Worm (Caenorhabditis elegans) whole organism, mixed stage, embryonic: ENCODE results near the gene nspg-12.

Source experiments
- M03D4.4 ChIP-seq: sonication (generic microtip); optimal IDR thresholded peaks from 2 replicates; lab custom pipeline; 2017; ENCODE audit warnings: mild to moderate bottlenecking, missing genetic modification characterization, missing compliant biosample characterization
- bed-3 ChIP-seq: fragments of 200-800 bp; sonication (Bioruptor generic); optimal IDR thresholded peaks from 3 replicates; lab custom pipeline; 2018; ENCODE audit warnings: mild to moderate bottlenecking, missing genetic modification characterization, moderate library complexity, missing compliant biosample characterization
- blmp-1 ChIP-seq: fragments of 150-350 bp; optimal IDR thresholded peaks from 2 replicates; lab custom pipeline; 2014; ENCODE audit warnings: missing biosample characterization, missing genetic modification characterization
- ceh-43 ChIP-seq: fragments of 200-800 bp; sonication (Bioruptor generic); optimal IDR thresholded peaks from 2 replicates; lab custom pipeline; 2018; ENCODE audit warnings: mild to moderate bottlenecking, missing genetic modification characterization, moderate library complexity, missing compliant biosample characterization
- ceh-83 ChIP-seq: fragments of 200-800 bp; sonication (Bioruptor generic); optimal IDR thresholded peaks from 2 replicates; lab custom pipeline; 2018; ENCODE audit warnings: mild to moderate bottlenecking, missing genetic modification characterization, missing compliant biosample characterization
- ces-1 ChIP-seq: fragments of 150-350 bp; optimal IDR thresholded peaks from 2 replicates; lab custom pipeline; 2014; ENCODE audit warnings: missing biosample characterization, missing genetic modification reagents, missing genetic modification characterization
- cnd-1 ChIP-seq: fragments of 200-800 bp; sonication (Bioruptor generic); optimal IDR thresholded peaks from 2 replicates; lab custom pipeline; 2018; ENCODE audit warnings: mild to moderate bottlenecking, missing genetic modification characterization, missing compliant biosample characterization
- drap-1 ChIP-seq: fragments of 200-800 bp; sonication (Bioruptor generic); optimal IDR thresholded peaks from 3 replicates; lab custom pipeline; 2018; ENCODE audit warnings: mild to moderate bottlenecking, missing genetic modification characterization, missing compliant biosample characterization
- elt-1 ChIP-seq: sonication (generic microtip); optimal IDR thresholded peaks from 2 replicates; lab custom pipeline; 2017; ENCODE audit warnings: missing genetic modification characterization, mild to moderate bottlenecking, missing compliant biosample characterization, antibody characterized with exemption, moderate library complexity, borderline replicate concordance; ENCODE audit not compliant: insufficient read depth
- elt-3 ChIP-seq: fragments of 150-350 bp; optimal IDR thresholded peaks from 2 replicates; lab custom pipeline; 2014; ENCODE audit warnings: missing biosample characterization, missing genetic modification characterization
- flh-1 ChIP-seq: fragments of 200-800 bp; sonication (Bioruptor generic); optimal IDR thresholded peaks from 2 replicates; lab custom pipeline; 2018; ENCODE audit warnings: mild to moderate bottlenecking, missing genetic modification characterization, moderate library complexity, missing compliant biosample characterization
- ham-2 ChIP-seq: fragments of 200-800 bp; sonication (Bioruptor generic); optimal IDR thresholded peaks from 2 replicates; lab custom pipeline; 2018; ENCODE audit warnings: mild to moderate bottlenecking, missing genetic modification characterization, missing compliant biosample characterization
- hlh-1 ChIP-seq: fragments of 150-350 bp; optimal IDR thresholded peaks from 2 replicates; lab custom pipeline; 2014; ENCODE audit warnings: missing biosample characterization, missing genetic modification reagents, missing genetic modification characterization
- lin-32 ChIP-seq: fragments of 200-800 bp; sonication (Bioruptor generic); optimal IDR thresholded peaks from 2 replicates; lab custom pipeline; 2018; ENCODE audit warnings: mild to moderate bottlenecking, missing genetic modification characterization, missing compliant biosample characterization
- mep-1 ChIP-seq: fragments of 150-350 bp; optimal IDR thresholded peaks from 2 replicates; lab custom pipeline; 2017; ENCODE audit warnings: missing biosample characterization, missing genetic modification reagents, missing genetic modification characterization, inconsistent platforms
- mls-2 ChIP-seq: sonication (generic microtip); optimal IDR thresholded peaks from 2 replicates; lab custom pipeline; 2016; ENCODE audit warnings: mild to moderate bottlenecking, missing genetic modification characterization, moderate library complexity, missing compliant biosample characterization
- nhr-12 ChIP-seq: fragments of 150-350 bp; optimal IDR thresholded peaks from 2 replicates; lab custom pipeline; 2014; ENCODE audit warnings: missing biosample characterization, missing genetic modification characterization
- nhr-2 ChIP-seq: fragments of 150-350 bp; optimal IDR thresholded peaks from 2 replicates; lab custom pipeline; 2014; ENCODE audit warnings: missing biosample characterization, missing genetic modification characterization
- nhr-237 ChIP-seq: fragments of 150-350 bp; optimal IDR thresholded peaks from 2 replicates; lab custom pipeline; 2014; ENCODE audit warnings: missing biosample characterization, missing genetic modification characterization
- nhr-28 ChIP-seq: fragments of 150-350 bp; optimal IDR thresholded peaks from 2 replicates; lab custom pipeline; 2014; ENCODE audit warnings: missing biosample characterization, missing genetic modification characterization
- nhr-76 ChIP-seq: sonication (generic microtip); optimal IDR thresholded peaks from 2 replicates; lab custom pipeline; 2017; ENCODE audit warnings: missing biosample characterization, missing genetic modification characterization
- pha-4 ChIP-seq: fragments of 150-350 bp; optimal IDR thresholded peaks from 2 replicates; lab custom pipeline; 2018; ENCODE audit warnings: missing biosample characterization, missing genetic modification reagents, missing genetic modification characterization
- sem-2 ChIP-seq: fragments of 200-800 bp; sonication (Bioruptor generic); optimal IDR thresholded peaks from 2 replicates; lab custom pipeline; 2018; ENCODE audit warnings: mild to moderate bottlenecking, missing genetic modification characterization, missing compliant biosample characterization
- snpc-4 ChIP-seq: fragments of 150-350 bp; optimal IDR thresholded peaks from 2 replicates; lab custom pipeline; 2014; ENCODE audit warnings: missing biosample characterization, missing genetic modification characterization
- sptf-1 ChIP-seq: sonication (generic microtip); optimal IDR thresholded peaks from 2 replicates; lab custom pipeline; 2017; ENCODE audit warnings: mild to moderate bottlenecking, missing genetic modification characterization, moderate library complexity, missing compliant biosample characterization
- unc-120 ChIP-seq: sonication (generic microtip); optimal IDR thresholded peaks from 2 replicates; lab custom pipeline; 2017; ENCODE audit warnings: missing genetic modification characterization, missing compliant biosample characterization; ENCODE audit not compliant: poor library complexity, severe bottlenecking
- unc-62 ChIP-seq: fragments of 150-350 bp; optimal IDR thresholded peaks from 2 replicates; lab custom pipeline; 2014; ENCODE audit warnings: missing biosample characterization, missing genetic modification reagents, missing genetic modification characterization
- zip-8 ChIP-seq: fragments of 150-350 bp; optimal IDR thresholded peaks from 2 replicates; lab custom pipeline; 2014; ENCODE audit warnings: missing biosample characterization, missing genetic modification characterization

nspg-12 gene

ce11 chrX:5256999-5257398 lies at the start of gene nspg-12:
nspg-12 (plus strand) TSS chrX:5257299.
- no peak for TF ChIP-seq mls-2
- TF ChIP-seq nhr-2 (tag; lab: Kevin White, UChicago), result no peak
- TF ChIP-seq, all 35 proteins: peak for 0

ce11 chrX:5207819-5208218 lies 49.3 kb upstream of the nspg-12 start:
- TF ChIP-seq ceh-83 (GFP tag; lab: Kevin White, UChicago) (peak; percentile 22), mls-2 (no peak), sem-2 (no peak), nhr-2 (tag; lab: Kevin White, UChicago) (no peak), nhr-237 (no peak), nhr-12 (no peak)

ce11 chrX:5208326-5208725 lies 48.8 kb upstream of the nspg-12 start:
- no peak for TF ChIP-seq elt-3 (tag; lab: Kevin White, UChicago)
- no peak for TF ChIP-seq elt-1 (tag; lab: Kevin White, UChicago)
- peak; percentile 4 for TF ChIP-seq hlh-1

ce11 chrX:5208831-5209230 lies 48.3 kb upstream of the nspg-12 start:
- no peak for TF ChIP-seq pha-4 (tag; lab: Kevin White, UChicago)
- TF ChIP-seq nhr-28 (tag; lab: Kevin White, UChicago), result no peak
- no peak for TF ChIP-seq ces-1 (GFP tag; lab: Kevin White, UChicago)
- no peak for TF ChIP-seq unc-120
- no peak for TF ChIP-seq ceh-43 (GFP tag; lab: Kevin White, UChicago)
- TF ChIP-seq mep-1, result no peak
- TF ChIP-seq unc-62 (GFP tag; lab: Kevin White, UChicago), result no peak
- no peak for TF ChIP-seq lin-32
- TF ChIP-seq nhr-12, result no peak
- TF ChIP-seq nhr-2 (tag; lab: Kevin White, UChicago), result no peak
- no peak for TF ChIP-seq bed-3 (GFP tag; lab: Kevin White, UChicago)
- TF ChIP-seq cnd-1 (tag; lab: Kevin White, UChicago), result no peak
- no peak for TF ChIP-seq sptf-1 (tag; lab: Kevin White, UChicago)
- TF ChIP-seq drap-1 (GFP tag; lab: Kevin White, UChicago), result no peak
- no peak for TF ChIP-seq zip-8 (tag; lab: Kevin White, UChicago)
- no peak for TF ChIP-seq mls-2
- no peak for TF ChIP-seq M03D4.4 (tag; lab: Kevin White, UChicago)
- TF ChIP-seq, all 35 proteins: peak for 0

- TF ChIP-seq unc-120 (peak; percentile 32), nhr-28 (tag; lab: Kevin White, UChicago) (no peak), hlh-1 (peak; percentile 41)
These were observed 47.7 kb upstream of the nspg-12 start for ce11 chrX:5209429-5209828.

ce11 chrX:5210524-5210923 lies 46.6 kb upstream of the nspg-12 start:
- TF ChIP-seq mep-1 (peak; percentile 20), unc-62 (GFP tag; lab: Kevin White, UChicago) (no peak), pha-4 (tag; lab: Kevin White, UChicago) (peak; percentile 20), ces-1 (GFP tag; lab: Kevin White, UChicago) (peak; percentile 58), M03D4.4 (tag; lab: Kevin White, UChicago) (peak; percentile 14)
- TF ChIP-seq, all 35 proteins: peak for 4

ce11 chrX:5210927-5211655 lies 46.0 kb upstream of the nspg-12 start:
- TF ChIP-seq hlh-1 (no peak), ces-1 (GFP tag; lab: Kevin White, UChicago) (no peak), mls-2 (no peak), ham-2 (no peak), M03D4.4 (tag; lab: Kevin White, UChicago) (no peak), blmp-1 (tag; lab: Kevin White, UChicago) (no peak), nhr-28 (tag; lab: Kevin White, UChicago) (no peak), bed-3 (GFP tag; lab: Kevin White, UChicago) (no peak), nhr-76 (tag; lab: Kevin White, UChicago) (no peak), cnd-1 (tag; lab: Kevin White, UChicago) (no peak), snpc-4 (tag; lab: Kevin White, UChicago) (no peak), nhr-237 (no peak), flh-1 (GFP tag; lab: Kevin White, UChicago) (no peak), unc-120 (no peak)
